Worm (Caenorhabditis elegans) whole organism, midembryonic: Measurements from ENCODE around the gene C49F5.8.

ENCODE experiments used
- T22C8.4 ChIP-seq: fragments of 200-800 bp; sonication (Bioruptor generic); IDR thresholded peaks from 2 replicates; pipeline ENCODE4 v1.3.6; 2022; ENCODE audit warnings: missing genetic modification characterization, missing compliant biosample characterization
- cog-1 ChIP-seq: sonication (generic microtip); optimal IDR thresholded peaks from 2 replicates; lab custom pipeline; 2016; ENCODE audit warnings: missing genetic modification characterization, missing compliant biosample characterization
- flt-1 ChIP-seq: fragments of 200-800 bp; sonication (Bioruptor generic); IDR thresholded peaks from 2 replicates; pipeline ENCODE4 v1.3.6; 2022; ENCODE audit warnings: missing genetic modification characterization, missing compliant biosample characterization
- klf-2 ChIP-seq: fragments of 200-800 bp; sonication (Bioruptor generic); conservative IDR thresholded peaks from 2 replicates; pipeline ENCODE4 v1.3.6; 2022; ENCODE audit warnings: missing genetic modification reagents, missing genetic modification characterization, missing compliant biosample characterization
- med-1 ChIP-seq: sonication (generic microtip); optimal IDR thresholded peaks from 2 replicates; lab custom pipeline; 2017; ENCODE audit warnings: missing genetic modification characterization, mild to moderate bottlenecking, missing compliant biosample characterization, antibody characterized with exemption, missing genetic modification reagents; ENCODE audit not compliant: insufficient read depth
- ref-1 ChIP-seq: fragments of 200-800 bp; sonication (Bioruptor generic); conservative IDR thresholded peaks from 2 replicates; pipeline ENCODE4 v1.3.6; 2022; ENCODE audit warnings: missing genetic modification reagents, missing genetic modification characterization, missing compliant biosample characterization
- tab-1 ChIP-seq: fragments of 200-800 bp; sonication (Bioruptor generic); IDR thresholded peaks from 2 replicates; pipeline ENCODE4 v1.3.6; 2022; ENCODE audit warnings: missing genetic modification characterization, missing compliant biosample characterization
- ztf-23 ChIP-seq: fragments of 200-800 bp; sonication (Bioruptor generic); IDR thresholded peaks from 2 replicates; pipeline ENCODE4 v1.3.6; 2022; ENCODE audit warnings: missing genetic modification reagents, missing genetic modification characterization, missing compliant biosample characterization
- ztf-29 ChIP-seq: fragments of 200-800 bp; sonication (Bioruptor generic); IDR thresholded peaks from 2 replicates; pipeline ENCODE4 v1.3.6; 2022; ENCODE audit warnings: missing genetic modification reagents, missing genetic modification characterization, missing compliant biosample characterization

The C49F5.8 gene

ce11 chrX:11992246-11992645 lies 32.3 kb downstream of the C49F5.8 start:
- TF ChIP-seq tab-1 (GFP tag; lab: Robert Waterston, UW) = no peak
- TF ChIP-seq med-1 (GFP tag; lab: Kevin White, UChicago) = no peak
- TF ChIP-seq ztf-23 (GFP tag; lab: Robert Waterston, UW) = no peak
- TF ChIP-seq klf-2 = no peak
- TF ChIP-seq ref-1 (GFP tag; lab: Robert Waterston, UW) = no peak
- no peak for TF ChIP-seq cog-1 (tag; lab: Kevin White, UChicago)
- no peak for TF ChIP-seq T22C8.4 (GFP tag; lab: Robert Waterston, UW)
- TF ChIP-seq flt-1 (GFP tag; lab: Robert Waterston, UW) = no peak
- no peak for TF ChIP-seq ztf-29 (GFP tag; lab: Robert Waterston, UW)

ce11 chrX:11992778-11993177 lies 32.8 kb downstream of the C49F5.8 start:
- TF ChIP-seq ztf-29 (GFP tag; lab: Robert Waterston, UW) = no peak
- no peak for TF ChIP-seq tab-1 (GFP tag; lab: Robert Waterston, UW)
- TF ChIP-seq flt-1 (GFP tag; lab: Robert Waterston, UW) = no peak
- no peak for TF ChIP-seq T22C8.4 (GFP tag; lab: Robert Waterston, UW)
- TF ChIP-seq klf-2 = no peak
- no peak for TF ChIP-seq ztf-23 (GFP tag; lab: Robert Waterston, UW)
- no peak for TF ChIP-seq ref-1 (GFP tag; lab: Robert Waterston, UW)
- TF ChIP-seq med-1 (GFP tag; lab: Kevin White, UChicago) = no peak
- TF ChIP-seq cog-1 (tag; lab: Kevin White, UChicago) = no peak

DNA sequence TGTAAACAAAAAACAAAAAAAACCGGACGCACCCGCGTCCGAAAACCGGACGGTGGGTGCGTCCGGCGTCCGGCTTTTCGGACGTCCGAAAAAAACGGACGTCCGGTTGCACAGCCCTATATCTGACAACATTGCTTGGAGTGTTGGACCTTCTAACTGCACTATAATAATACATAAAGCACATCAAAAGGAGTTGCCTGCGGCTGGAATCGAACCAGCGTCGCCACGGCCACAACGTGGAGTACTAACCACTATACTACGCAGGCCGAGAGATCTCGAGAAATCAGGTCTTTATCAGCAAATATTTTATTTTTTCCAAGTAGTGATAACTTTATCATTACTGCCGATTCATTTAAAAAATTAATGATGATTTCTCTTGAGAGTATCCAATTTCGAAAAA lies 33.4 kb downstream of the C49F5.8 start:
- TF ChIP-seq klf-2 (no peak), cog-1 (tag; lab: Kevin White, UChicago) (no peak), ztf-23 (GFP tag; lab: Robert Waterston, UW) (no peak), flt-1 (GFP tag; lab: Robert Waterston, UW) (no peak), ztf-29 (GFP tag; lab: Robert Waterston, UW) (no peak), tab-1 (GFP tag; lab: Robert Waterston, UW) (no peak), med-1 (GFP tag; lab: Kevin White, UChicago) (no peak), T22C8.4 (GFP tag; lab: Robert Waterston, UW) (no peak)

- no peak for TF ChIP-seq cog-1 (tag; lab: Kevin White, UChicago)
- TF ChIP-seq flt-1 (GFP tag; lab: Robert Waterston, UW) = no peak
- TF ChIP-seq tab-1 (GFP tag; lab: Robert Waterston, UW) = no peak
Observed at ce11 chrX:11994484-11994883, 34.5 kb downstream of the C49F5.8 start, which contains the start of gene C49F5.7. TSS of gene C49F5.7 (plus strand) at chrX:11994784.

DNA sequence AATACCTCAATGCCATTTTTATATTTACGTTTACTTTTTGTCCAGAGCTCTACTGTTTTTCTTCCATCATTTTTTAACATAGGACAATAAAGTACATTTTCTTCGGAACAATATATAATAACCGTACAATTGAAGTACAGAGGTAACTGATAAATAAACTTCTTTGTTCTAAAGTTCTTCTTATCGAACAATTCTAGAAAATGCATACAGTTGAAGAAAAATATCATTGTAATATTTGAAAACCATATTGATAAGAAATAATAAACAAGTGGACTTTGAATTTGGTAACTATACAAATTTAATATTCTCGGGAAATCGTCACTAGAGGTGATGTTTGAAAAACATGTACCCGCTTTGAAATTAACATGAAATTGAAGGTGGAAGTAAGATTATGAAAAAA lies 36.7 kb downstream of the C49F5.8 start:
- TF ChIP-seq klf-2 = no peak
- no peak for TF ChIP-seq tab-1 (GFP tag; lab: Robert Waterston, UW)
- TF ChIP-seq flt-1 (GFP tag; lab: Robert Waterston, UW) = no peak
- TF ChIP-seq ref-1 (GFP tag; lab: Robert Waterston, UW) = no peak
- TF ChIP-seq T22C8.4 (GFP tag; lab: Robert Waterston, UW) = no peak
- TF ChIP-seq ztf-29 (GFP tag; lab: Robert Waterston, UW) = no peak
- TF ChIP-seq ztf-23 (GFP tag; lab: Robert Waterston, UW) = no peak
- TF ChIP-seq cog-1 (tag; lab: Kevin White, UChicago) = no peak
- no peak for TF ChIP-seq med-1 (GFP tag; lab: Kevin White, UChicago)

ce11 chrX:11999573-11999972 lies 39.6 kb downstream of the C49F5.8 start:
- no peak for TF ChIP-seq flt-1 (GFP tag; lab: Robert Waterston, UW)
- no peak for TF ChIP-seq ref-1 (GFP tag; lab: Robert Waterston, UW)
- no peak for TF ChIP-seq tab-1 (GFP tag; lab: Robert Waterston, UW)
- TF ChIP-seq T22C8.4 (GFP tag; lab: Robert Waterston, UW) = no peak

DNA sequence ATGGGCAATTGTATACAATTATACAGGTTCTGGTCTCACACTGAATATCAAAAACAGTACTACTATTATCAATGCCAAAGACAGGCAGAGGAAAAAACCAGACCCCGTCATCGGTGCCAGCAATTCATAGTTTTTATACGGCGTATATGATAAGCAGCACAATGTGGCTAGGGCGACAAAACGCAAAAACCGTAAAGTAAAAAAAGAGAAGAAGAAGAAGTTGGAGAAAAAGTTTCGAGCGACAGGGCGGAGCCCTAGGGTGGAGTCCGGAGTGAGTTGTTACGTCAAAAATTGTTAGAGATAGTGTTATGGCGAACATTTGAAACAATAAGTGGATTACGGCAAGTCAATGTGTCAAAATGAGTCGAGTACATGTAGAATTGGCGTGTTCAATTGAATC lies 41.7 kb downstream of the C49F5.8 start:
- TF ChIP-seq klf-2 (no peak), tab-1 (GFP tag; lab: Robert Waterston, UW) (no peak), med-1 (GFP tag; lab: Kevin White, UChicago) (no peak), T22C8.4 (GFP tag; lab: Robert Waterston, UW) (no peak), ref-1 (GFP tag; lab: Robert Waterston, UW) (no peak), cog-1 (tag; lab: Kevin White, UChicago) (no peak), ztf-23 (GFP tag; lab: Robert Waterston, UW) (no peak), ztf-29 (GFP tag; lab: Robert Waterston, UW) (no peak), flt-1 (GFP tag; lab: Robert Waterston, UW) (no peak)

- TF ChIP-seq flt-1 (GFP tag; lab: Robert Waterston, UW) (no peak), T22C8.4 (GFP tag; lab: Robert Waterston, UW) (no peak), med-1 (GFP tag; lab: Kevin White, UChicago) (no peak), ztf-29 (GFP tag; lab: Robert Waterston, UW) (no peak), ref-1 (GFP tag; lab: Robert Waterston, UW) (no peak), cog-1 (tag; lab: Kevin White, UChicago) (no peak), klf-2 (no peak), ztf-23 (GFP tag; lab: Robert Waterston, UW) (no peak), tab-1 (GFP tag; lab: Robert Waterston, UW) (no peak)
Observed at ce11 chrX:12003969-12004368, 44.0 kb downstream of the C49F5.8 start.

- no peak for TF ChIP-seq tab-1 (GFP tag; lab: Robert Waterston, UW)
- TF ChIP-seq klf-2 = no peak
- TF ChIP-seq cog-1 (tag; lab: Kevin White, UChicago) = no peak
- TF ChIP-seq T22C8.4 (GFP tag; lab: Robert Waterston, UW) = no peak
- no peak for TF ChIP-seq ztf-29 (GFP tag; lab: Robert Waterston, UW)
- no peak for TF ChIP-seq ref-1 (GFP tag; lab: Robert Waterston, UW)
- TF ChIP-seq flt-1 (GFP tag; lab: Robert Waterston, UW) = no peak
- no peak for TF ChIP-seq med-1 (GFP tag; lab: Kevin White, UChicago)
- no peak for TF ChIP-seq ztf-23 (GFP tag; lab: Robert Waterston, UW)
Observed at ce11 chrX:12004925-12005324, 45.0 kb downstream of the C49F5.8 start.
